Worm (Caenorhabditis elegans) whole organism, L1 larva: Measurements from ENCODE around the gene F14B8.4.

Source experiments
- C16A3.4 ChIP-seq: fragments of 150-350 bp; optimal IDR thresholded peaks from 2 replicates; lab custom pipeline; 2014; ENCODE audit warnings: missing biosample characterization, missing genetic modification characterization
- C34B4.2 ChIP-seq: sonication (generic microtip); optimal IDR thresholded peaks from 2 replicates; lab custom pipeline; 2017; ENCODE audit warnings: mild to moderate bottlenecking, missing genetic modification characterization, missing compliant biosample characterization
- F16B12.6 ChIP-seq: fragments of 150-350 bp; optimal IDR thresholded peaks from 2 replicates; lab custom pipeline; 2014; ENCODE audit warnings: missing biosample characterization, missing genetic modification characterization
- Y116A8C.19 ChIP-seq: sonication (generic microtip); optimal IDR thresholded peaks from 2 replicates; lab custom pipeline; 2016; ENCODE audit warnings: missing compliant biosample characterization, missing genetic modification characterization, borderline replicate concordance
- aly-2 ChIP-seq: fragments of 150-350 bp; optimal IDR thresholded peaks from 2 replicates; lab custom pipeline; 2014; ENCODE audit warnings: missing biosample characterization, missing genetic modification characterization
- ama-1 ChIP-seq: fragments of 150-350 bp; optimal IDR thresholded peaks from 2 replicates; lab custom pipeline; 2014
- blmp-1 ChIP-seq: fragments of 150-350 bp; optimal IDR thresholded peaks from 2 replicates; lab custom pipeline; 2014; ENCODE audit warnings: missing biosample characterization, missing genetic modification characterization
- ceh-8 ChIP-seq: fragments of 200-800 bp; sonication (Bioruptor generic); optimal IDR thresholded peaks from 2 replicates; lab custom pipeline; 2018; ENCODE audit warnings: mild to moderate bottlenecking, missing genetic modification characterization, moderate library complexity, missing compliant biosample characterization
- dpl-1 ChIP-seq, 3 experiments: fragments of 150-350 bp in 2 of 3; sonication (generic microtip) in 1 of 3; optimal IDR thresholded peaks; 2 replicates each; lab custom pipeline; 2014 to 2017; ENCODE audit warnings: missing biosample characterization in 3 of 3, missing genetic modification characterization in 3 of 3, missing genetic modification reagents in 3 of 3
- efl-1 ChIP-seq, 4 experiments: fragments of 150-350 bp; optimal IDR thresholded peaks in 3 of 4; peaks in 1 of 4; 1 replicate in 1 of 4; 2 replicates in 3 of 4; lab custom pipeline; 2014; ENCODE audit warnings: missing biosample characterization in 2 of 4, missing genetic modification characterization in 2 of 4, missing genetic modification reagents in 2 of 4
- egl-13 ChIP-seq: sonication (generic microtip); optimal IDR thresholded peaks from 2 replicates; lab custom pipeline; 2016; ENCODE audit warnings: missing genotype, missing genetic modification reagents, missing genetic modification characterization, missing compliant biosample characterization
- elt-3 ChIP-seq, 6 experiments: fragments of 150-350 bp in 1 of 6; sonication (generic microtip); optimal IDR thresholded peaks; 2 replicates each; lab custom pipeline; 2017 to 2018; ENCODE audit warnings: missing biosample characterization in 6 of 6, missing genetic modification characterization in 6 of 6, inconsistent platforms in 1 of 6
- ets-5 ChIP-seq: fragments of 200-800 bp; sonication (Bioruptor generic); IDR thresholded peaks from 2 replicates; pipeline ENCODE4 v1.3.6; 2022; ENCODE audit warnings: missing genetic modification characterization, missing compliant biosample characterization
- fos-1 ChIP-seq: fragments of 150-350 bp; optimal IDR thresholded peaks from 2 replicates; lab custom pipeline; 2014; ENCODE audit warnings: missing biosample characterization, missing genetic modification characterization
- hpl-2 ChIP-seq: fragments of 150-350 bp; optimal IDR thresholded peaks from 2 replicates; lab custom pipeline; 2014; ENCODE audit warnings: missing biosample characterization, missing genetic modification reagents, missing genetic modification characterization
- irx-1 ChIP-seq: sonication (generic microtip); optimal IDR thresholded peaks from 2 replicates; lab custom pipeline; 2016; ENCODE audit warnings: missing genetic modification characterization, missing compliant biosample characterization
- isw-1 ChIP-seq: fragments of 200-800 bp; sonication (Bioruptor generic); IDR thresholded peaks from 2 replicates; pipeline ENCODE4 v1.3.6; 2022; ENCODE audit warnings: missing genetic modification characterization, missing compliant biosample characterization
- lin-13 ChIP-seq: fragments of 150-350 bp; optimal IDR thresholded peaks from 2 replicates; lab custom pipeline; 2014; ENCODE audit warnings: missing biosample characterization, missing genetic modification reagents, missing genetic modification characterization
- lin-14 ChIP-seq: fragments of 200-800 bp; sonication (Bioruptor generic); optimal IDR thresholded peaks from 2 replicates; lab custom pipeline; 2018; ENCODE audit warnings: mild to moderate bottlenecking, missing genetic modification characterization, moderate library complexity, missing compliant biosample characterization
- lin-39 ChIP-seq: fragments of 150-350 bp; optimal IDR thresholded peaks from 2 replicates; lab custom pipeline; 2014; ENCODE audit warnings: missing biosample characterization, missing genetic modification reagents, missing genetic modification characterization
- lir-3 ChIP-seq: sonication (generic microtip); optimal IDR thresholded peaks from 2 replicates; lab custom pipeline; 2016; ENCODE audit warnings: mild to moderate bottlenecking, missing genetic modification characterization, moderate library complexity, missing compliant biosample characterization; ENCODE audit not compliant: poor library complexity
- lsy-2 ChIP-seq, 2 experiments: fragments of 150-350 bp; optimal IDR thresholded peaks; 2 replicates each; lab custom pipeline; 2014; ENCODE audit warnings: missing biosample characterization in 2 of 2, missing genetic modification characterization in 2 of 2
- mab-9 ChIP-seq: fragments of 200-800 bp; sonication (Bioruptor generic); IDR thresholded peaks from 2 replicates; pipeline ENCODE4 v1.3.6; 2022; ENCODE audit warnings: missing genetic modification reagents, missing genetic modification characterization, missing compliant biosample characterization
- mdl-1 ChIP-seq, 2 experiments: fragments of 150-350 bp; optimal IDR thresholded peaks; 2 replicates each; lab custom pipeline; 2014 to 2017; ENCODE audit warnings: missing biosample characterization in 2 of 2, missing genetic modification characterization in 2 of 2, inconsistent platforms in 1 of 2
- mef-2 ChIP-seq: fragments of 150-350 bp; optimal IDR thresholded peaks from 2 replicates; lab custom pipeline; 2014; ENCODE audit warnings: missing biosample characterization, missing genetic modification characterization
- mep-1 ChIP-seq: fragments of 150-350 bp; optimal IDR thresholded peaks from 2 replicates; lab custom pipeline; 2014; ENCODE audit warnings: missing biosample characterization, missing genetic modification characterization
- nhr-19 ChIP-seq: fragments of 200-800 bp; sonication (Bioruptor generic); conservative IDR thresholded peaks from 2 replicates; pipeline ENCODE4 v1.3.6; 2022; ENCODE audit warnings: missing genetic modification characterization, missing compliant biosample characterization
- nhr-20 ChIP-seq: sonication (generic microtip); optimal IDR thresholded peaks from 2 replicates; lab custom pipeline; 2016; ENCODE audit warnings: mild to moderate bottlenecking, missing genetic modification characterization, missing compliant biosample characterization
- nhr-47 ChIP-seq: sonication (generic microtip); optimal IDR thresholded peaks from 2 replicates; lab custom pipeline; 2016; ENCODE audit warnings: mild to moderate bottlenecking, missing genetic modification characterization, moderate library complexity, missing compliant biosample characterization
- nhr-71 ChIP-seq: sonication (generic microtip); optimal IDR thresholded peaks from 2 replicates; lab custom pipeline; 2016; ENCODE audit warnings: mild to moderate bottlenecking, missing genetic modification characterization, moderate library complexity, missing compliant biosample characterization
- nhr-76 ChIP-seq: sonication (generic microtip); optimal IDR thresholded peaks from 2 replicates; lab custom pipeline; 2017; ENCODE audit warnings: missing biosample characterization, missing genetic modification characterization
- nhr-77 ChIP-seq: fragments of 150-350 bp; optimal IDR thresholded peaks from 2 replicates; lab custom pipeline; 2014; ENCODE audit warnings: missing biosample characterization, missing genetic modification characterization
- nhr-84 ChIP-seq: sonication (generic microtip); optimal IDR thresholded peaks from 2 replicates; lab custom pipeline; 2017; ENCODE audit warnings: missing biosample characterization, missing genetic modification characterization
- pag-3 ChIP-seq: sonication (generic microtip); optimal IDR thresholded peaks from 2 replicates; lab custom pipeline; 2017; ENCODE audit warnings: missing genetic modification characterization, mild to moderate bottlenecking, missing compliant biosample characterization, antibody characterized with exemption, borderline replicate concordance; ENCODE audit not compliant: insufficient read depth
- pax-3 ChIP-seq: fragments of 200-800 bp; sonication (Bioruptor generic); optimal IDR thresholded peaks from 2 replicates; lab custom pipeline; 2018; ENCODE audit warnings: mild to moderate bottlenecking, missing genetic modification characterization, moderate library complexity, missing compliant biosample characterization
- pqm-1 ChIP-seq: sonication (generic microtip); optimal IDR thresholded peaks from 3 replicates; lab custom pipeline; 2017; ENCODE audit warnings: missing biosample characterization, missing genetic modification characterization
- rnt-1 ChIP-seq: sonication (generic microtip); optimal IDR thresholded peaks from 2 replicates; lab custom pipeline; 2016; ENCODE audit warnings: mild to moderate bottlenecking, missing genetic modification characterization, moderate library complexity, missing compliant biosample characterization
- skn-1 ChIP-seq: fragments of 150-350 bp; optimal IDR thresholded peaks from 2 replicates; lab custom pipeline; 2014; ENCODE audit warnings: missing biosample characterization, missing genetic modification characterization
- snpc-4 ChIP-seq: fragments of 150-350 bp; optimal IDR thresholded peaks from 2 replicates; lab custom pipeline; 2014; ENCODE audit warnings: missing biosample characterization, missing genetic modification characterization
- snu-23 ChIP-seq: sonication (generic microtip); optimal IDR thresholded peaks from 2 replicates; lab custom pipeline; 2016; ENCODE audit warnings: missing genetic modification characterization, missing compliant biosample characterization
- sox-4 ChIP-seq: sonication (generic microtip); optimal IDR thresholded peaks from 2 replicates; lab custom pipeline; 2016; ENCODE audit warnings: missing genetic modification characterization, missing compliant biosample characterization
- sup-37 ChIP-seq: fragments of 200-800 bp; sonication (Bioruptor generic); optimal IDR thresholded peaks from 2 replicates; lab custom pipeline; 2018; ENCODE audit warnings: mild to moderate bottlenecking, missing genetic modification characterization, missing compliant biosample characterization
- swsn-7 ChIP-seq: sonication (generic microtip); optimal IDR thresholded peaks from 2 replicates; lab custom pipeline; 2016; ENCODE audit warnings: missing genetic modification characterization, missing compliant biosample characterization
- tbx-2 ChIP-seq: sonication (generic microtip); optimal IDR thresholded peaks from 2 replicates; lab custom pipeline; 2016; ENCODE audit warnings: missing genetic modification characterization, missing compliant biosample characterization
- unc-30 ChIP-seq: sonication (generic microtip); optimal IDR thresholded peaks from 2 replicates; lab custom pipeline; 2017; ENCODE audit warnings: missing biosample characterization, missing genetic modification characterization
- unc-62 ChIP-seq: fragments of 150-350 bp; optimal IDR thresholded peaks from 2 replicates; lab custom pipeline; 2014; ENCODE audit warnings: missing biosample characterization, missing genetic modification reagents, missing genetic modification characterization
- unc-86 ChIP-seq: sonication (generic microtip); optimal IDR thresholded peaks from 2 replicates; lab custom pipeline; 2016; ENCODE audit warnings: missing genetic modification characterization, missing compliant biosample characterization
- xbp-1 ChIP-seq: sonication (generic microtip); optimal IDR thresholded peaks from 2 replicates; lab custom pipeline; 2016; ENCODE audit warnings: missing genetic modification characterization, missing compliant biosample characterization
- zag-1 ChIP-seq: fragments of 150-350 bp; optimal IDR thresholded peaks from 2 replicates; lab custom pipeline; 2014; ENCODE audit warnings: missing biosample characterization, missing genetic modification characterization
- zip-4 ChIP-seq: fragments of 200-800 bp; sonication (Bioruptor generic); optimal IDR thresholded peaks from 2 replicates; lab custom pipeline; 2018; ENCODE audit warnings: mild to moderate bottlenecking, missing genetic modification characterization, moderate library complexity, missing compliant biosample characterization
- ztf-4 ChIP-seq: fragments of 150-350 bp; optimal IDR thresholded peaks from 2 replicates; lab custom pipeline; 2014; ENCODE audit warnings: missing biosample characterization, missing genetic modification characterization

F14B8.4 gene

ce11 chrX:6935430-6935829 is 35.7 kb upstream of the F14B8.4 start, which contains the start of gene C16E9.2:
Gene C16E9.2 (plus strand): TSS chrX:6935730.
- TF ChIP-seq C34B4.2 (tag; lab: Kevin White, UChicago) (no peak), nhr-20 (tag; lab: Kevin White, UChicago) (no peak)
- TF ChIP-seq, all 84 proteins: peak for 0

ce11 chrX:6934453-6934852 is 34.7 kb upstream of the F14B8.4 start:
- TF ChIP-seq dpl-1 (GFP tag; optimal IDR thresholded peaks at IDR 0.05; lab: Kevin White, UChicago) (peak; percentile 2 to 34 (median 23)), ets-5 (GFP tag; lab: Robert Waterston, UW) (no peak), mab-9 (GFP tag; lab: Robert Waterston, UW) (no peak), pqm-1 (no peak), blmp-1 (tag; lab: Kevin White, UChicago) (peak; percentile 100), zip-4 (GFP tag; lab: Kevin White, UChicago) (no peak), unc-30 (tag; lab: Kevin White, UChicago) (no peak), Y116A8C.19 (tag; lab: Kevin White, UChicago) (no peak), rnt-1 (tag; lab: Kevin White, UChicago) (peak; percentile 11), sup-37 (GFP tag; lab: Kevin White, UChicago) (no peak), skn-1 (peak; percentile 49), nhr-71 (tag; lab: Kevin White, UChicago) (peak; percentile 59), zag-1 (tag; lab: Kevin White, UChicago) (no peak), xbp-1 (tag; lab: Kevin White, UChicago) (peak; percentile 67), fos-1 (tag; lab: Kevin White, UChicago) (peak; percentile 26), pag-3 (tag; lab: Kevin White, UChicago) (no peak), efl-1 (optimal IDR thresholded peaks at IDR 0.05; lab: Kevin White, UChicago) (peak; percentile 12 to 27), efl-1 (GFP tag; optimal IDR thresholded peaks at IDR 0.05 in 1 of 2; lab: Kevin White, UChicago) (peak in 1 of 2 experiments; percentile 11), nhr-47 (peak; percentile 4), tbx-2 (tag; lab: Kevin White, UChicago) (peak; percentile 42), mdl-1 (tag; optimal IDR thresholded peaks at IDR 0.05; lab: Kevin White, UChicago) (peak in 1 of 2 experiments; percentile 42), nhr-19 (GFP tag; lab: Robert Waterston, UW) (0 out of 2 replicates have a peak, but pooled peaks have one; percentile 3), egl-13 (tag; lab: Kevin White, UChicago) (no peak), lsy-2 (tag; optimal IDR thresholded peaks at IDR 0.05; lab: Kevin White, UChicago) (peak; percentile 40 to 69), ceh-8 (GFP tag; lab: Kevin White, UChicago) (no peak), irx-1 (tag; lab: Kevin White, UChicago) (no peak), unc-62 (GFP tag; lab: Kevin White, UChicago) (no peak), sox-4 (tag; lab: Kevin White, UChicago) (no peak), swsn-7 (tag; lab: Kevin White, UChicago) (peak; percentile 25), unc-86 (tag; lab: Kevin White, UChicago) (peak; percentile 29), mef-2 (tag; lab: Kevin White, UChicago) (no peak), mep-1 (tag; lab: Kevin White, UChicago) (peak; percentile 74), ama-1 (lab: Kevin White, UChicago) (no peak), hpl-2 (GFP tag; lab: Kevin White, UChicago) (no peak), ztf-4 (no peak), lin-14 (peak; percentile 74), nhr-76 (no peak), C16A3.4 (peak; percentile 19), snpc-4 (tag; lab: Kevin White, UChicago) (peak; percentile 9), aly-2 (tag; lab: Kevin White, UChicago) (no peak), lin-13 (GFP tag; lab: Kevin White, UChicago) (peak; percentile 16), pax-3 (no peak), lir-3 (tag; lab: Kevin White, UChicago) (no peak), snu-23 (GFP tag; lab: Kevin White, UChicago) (peak; percentile 66), elt-3 (tag; optimal IDR thresholded peaks at IDR 0.05; lab: Kevin White, UChicago) (no peak), nhr-84 (no peak), nhr-77 (no peak), F16B12.6 (tag; lab: Kevin White, UChicago) (no peak), lin-39 (tag; lab: Kevin White, UChicago) (no peak), isw-1 (no peak)
